Fruit fly (Drosophila melanogaster) Kc167 (cell line): ENCODE results near the gene Srpk79D.

ENCODE experiments used
- Myc ChIP-seq: fragments of >200 bp; optimal IDR thresholded peaks from 2 replicates; lab custom pipeline; 2017; ENCODE audit warnings: missing external identifiers
- Sin3A ChIP-seq: fragments of >200 bp; optimal IDR thresholded peaks from 2 replicates; lab custom pipeline; 2018; ENCODE audit warnings: missing external identifiers
- h ChIP-seq: fragments of >200 bp; optimal IDR thresholded peaks from 3 replicates; lab custom pipeline; 2018; ENCODE audit warnings: missing external identifiers
- insv ChIP-seq: fragments of >200 bp; optimal IDR thresholded peaks from 3 replicates; lab custom pipeline; 2018; ENCODE audit warnings: missing external identifiers
- psq ChIP-seq: fragments of >200 bp; optimal IDR thresholded peaks from 2 replicates; lab custom pipeline; 2017; ENCODE audit warnings: missing external identifiers
- ttk ChIP-seq: sonication (Bioruptor generic); optimal IDR thresholded peaks from 2 replicates; lab custom pipeline; 2017; ENCODE audit warnings: missing external identifiers

Srpk79D gene

dm6 chr3L:22273529-22274301 lies at the start of gene Srpk79D:
Srpk79D (plus strand) TSS chr3L:22273985.
- TF ChIP-seq insv (lab: Kevin White, UChicago), result no peak
- no peak for TF ChIP-seq Myc
- no peak for TF ChIP-seq Sin3A
- TF ChIP-seq ttk, result no peak
- TF ChIP-seq psq (lab: Kevin White, UChicago), result no peak
- TF ChIP-seq h, result no peak

dm6 chr3L:22237658-22238057 lies 36.1 kb upstream of the Srpk79D start:
- TF ChIP-seq ttk, result no peak
- TF ChIP-seq Sin3A, result no peak
- no peak for TF ChIP-seq insv (lab: Kevin White, UChicago)
- no peak for TF ChIP-seq Myc
- no peak for TF ChIP-seq h

- TF ChIP-seq h, result no peak
- no peak for TF ChIP-seq Sin3A
- TF ChIP-seq insv (lab: Kevin White, UChicago), result no peak
- TF ChIP-seq psq (lab: Kevin White, UChicago), result no peak
- no peak for TF ChIP-seq Myc
- TF ChIP-seq ttk, result no peak
These were observed 31.5 kb upstream of the Srpk79D start for dm6 chr3L:22242241-22242640.

- no peak for TF ChIP-seq insv (lab: Kevin White, UChicago)
- no peak for TF ChIP-seq Myc
- no peak for TF ChIP-seq Sin3A
- TF ChIP-seq h, result no peak
- no peak for TF ChIP-seq psq (lab: Kevin White, UChicago)
- TF ChIP-seq ttk, result no peak
These were observed 10.9 kb upstream of the Srpk79D start, which contains the start of the genes Rich and Ddx1 for dm6 chr3L:22262797-22263423. Rich (minus strand) TSS chr3L:22262921. Ddx1 (plus strand) TSS chr3L:22263369.

dm6 chr3L:22266535-22266934 lies 7.2 kb upstream of the Srpk79D start, which contains the start of gene CG11523:
CG11523 (minus strand) TSS chr3L:22266679.
- TF ChIP-seq Sin3A, result no peak
- TF ChIP-seq ttk, result no peak
- TF ChIP-seq insv (lab: Kevin White, UChicago), result no peak
- no peak for TF ChIP-seq Myc
- no peak for TF ChIP-seq psq (lab: Kevin White, UChicago)
- no peak for TF ChIP-seq h

dm6 chr3L:22267248-22267957 lies 6.4 kb upstream of the Srpk79D start, which contains the start of gene Csp:
Csp (plus strand) TSS chr3L:22267382.
- no peak for TF ChIP-seq Sin3A
- no peak for TF ChIP-seq Myc
- TF ChIP-seq psq (lab: Kevin White, UChicago), result no peak
- no peak for TF ChIP-seq ttk
- TF ChIP-seq insv (lab: Kevin White, UChicago), result no peak
- TF ChIP-seq h, result no peak

- TF ChIP-seq Sin3A (no peak), psq (lab: Kevin White, UChicago) (no peak), ttk (no peak), h (no peak), Myc (no peak)
These were observed 2.2 kb downstream of the Srpk79D start for dm6 chr3L:22275989-22276388.

dm6 chr3L:22276614-22277013 lies 2.8 kb downstream of the Srpk79D start:
- TF ChIP-seq psq (lab: Kevin White, UChicago), result no peak

- no peak for TF ChIP-seq h
- TF ChIP-seq Sin3A, result no peak
These were observed 3.4 kb downstream of the Srpk79D start for dm6 chr3L:22277186-22277585.

dm6 chr3L:22287994-22288766 lies 14.4 kb downstream of the Srpk79D start, which contains the start of the genes Hem and IleRS:
Hem (minus strand) TSS chr3L:22288195.
IleRS (plus strand) TSS chr3L:22288665.
- no peak for TF ChIP-seq insv (lab: Kevin White, UChicago)
- no peak for TF ChIP-seq psq (lab: Kevin White, UChicago)
- TF ChIP-seq Sin3A, result no peak
- no peak for TF ChIP-seq ttk
- no peak for TF ChIP-seq h
- TF ChIP-seq Myc, result no peak

- TF ChIP-seq insv (lab: Kevin White, UChicago), result no peak
- no peak for TF ChIP-seq h
- TF ChIP-seq psq (lab: Kevin White, UChicago), result no peak
- TF ChIP-seq ttk, result no peak
- no peak for TF ChIP-seq Sin3A
- TF ChIP-seq Myc, result no peak
These were observed 43.1 kb downstream of the Srpk79D start for dm6 chr3L:22316913-22317312.

- no peak for TF ChIP-seq psq (lab: Kevin White, UChicago)
- no peak for TF ChIP-seq Myc
- no peak for TF ChIP-seq Sin3A
- no peak for TF ChIP-seq insv (lab: Kevin White, UChicago)
- TF ChIP-seq h, result no peak
- TF ChIP-seq ttk, result no peak
These were observed 55.7 kb downstream of the Srpk79D start, which contains the start of gene CG32450 for dm6 chr3L:22329478-22329877. CG32450 (plus strand) TSS chr3L:22329778.
